Worm (Caenorhabditis elegans): Measurements from ENCODE around the gene M03A1.3.

The M03A1.3 gene

DNA sequence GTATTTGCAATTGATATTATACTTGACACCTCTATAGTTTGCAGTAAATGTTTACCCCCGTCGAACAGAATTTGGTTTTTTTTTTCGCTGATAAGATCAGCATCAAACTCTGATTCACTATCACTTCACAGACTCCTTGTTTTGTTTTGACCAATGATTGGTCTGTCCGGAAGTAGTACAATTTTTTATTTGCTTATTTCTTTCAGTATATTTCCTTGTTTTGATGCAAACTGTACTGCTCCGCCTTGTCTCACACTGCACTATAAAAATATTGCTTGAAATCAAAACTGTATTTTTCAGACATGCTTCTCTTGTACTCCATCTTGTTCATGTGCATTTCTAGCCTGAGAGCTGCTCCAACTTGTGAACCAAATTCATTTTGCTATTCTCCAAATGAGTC is at the start of gene M03A1.3:
Gene M03A1.3, plus strand, starts transcription at position 301 of the 400 bp plus-strand sequence.
- no peak for TF ChIP-seq gmeb-1 (tag; optimal IDR thresholded peaks at IDR 0.05)
- no peak for TF ChIP-seq ceh-16 (tag; optimal IDR thresholded peaks at IDR 0.05)
- TF ChIP-seq nhr-6 (tag; optimal IDR thresholded peaks at IDR 0.05), result no peak
- TF ChIP-seq sma-3 (GFP tag; optimal IDR thresholded peaks at IDR 0.05), result no peak
- no peak for TF ChIP-seq zag-1 (tag; optimal IDR thresholded peaks at IDR 0.05)
- TF ChIP-seq dmd-4 (tag; optimal IDR thresholded peaks at IDR 0.05), result no peak
- TF ChIP-seq R02D3.7 (tag; optimal IDR thresholded peaks at IDR 0.05), result no peak
- no peak for TF ChIP-seq lsy-2 (tag; optimal IDR thresholded peaks at IDR 0.05)
- TF ChIP-seq elt-1 (tag; optimal IDR thresholded peaks at IDR 0.05), result no peak
- no peak for TF ChIP-seq ZK546.5 (tag; optimal IDR thresholded peaks at IDR 0.05)
- no peak for TF ChIP-seq unc-62 (GFP tag; optimal IDR thresholded peaks at IDR 0.05)
- TF ChIP-seq skn-1 (tag; optimal IDR thresholded peaks at IDR 0.05), result no peak
- TF ChIP-seq C34F6.9 (tag; optimal IDR thresholded peaks at IDR 0.05), result no peak

DNA sequence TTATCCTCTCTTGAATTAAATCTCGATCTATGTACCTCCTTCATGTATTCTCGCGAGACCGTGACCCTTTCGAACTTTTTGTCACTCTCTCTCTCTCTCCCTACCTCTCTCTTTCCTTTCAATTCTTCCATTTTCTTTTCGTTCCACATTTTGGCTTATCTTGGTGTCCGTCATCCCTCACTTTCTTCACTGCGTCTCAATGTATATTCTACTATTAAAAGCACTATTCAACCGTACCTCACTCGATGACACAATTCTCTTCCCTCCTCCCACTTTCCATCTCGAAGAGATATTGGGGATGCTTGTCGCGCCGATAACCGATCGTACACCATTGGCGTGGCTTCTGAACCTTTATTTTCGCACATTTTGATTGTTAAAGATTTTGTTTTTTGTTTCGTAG is 46.9 kb upstream of the M03A1.3 start:
- no peak for TF ChIP-seq lin-39 (tag; optimal IDR thresholded peaks at IDR 0.05)
- TF ChIP-seq blmp-1 (tag; optimal IDR thresholded peaks at IDR 0.05; ENCODE audit: insufficient read depth), result peak; percentile 12

DNA sequence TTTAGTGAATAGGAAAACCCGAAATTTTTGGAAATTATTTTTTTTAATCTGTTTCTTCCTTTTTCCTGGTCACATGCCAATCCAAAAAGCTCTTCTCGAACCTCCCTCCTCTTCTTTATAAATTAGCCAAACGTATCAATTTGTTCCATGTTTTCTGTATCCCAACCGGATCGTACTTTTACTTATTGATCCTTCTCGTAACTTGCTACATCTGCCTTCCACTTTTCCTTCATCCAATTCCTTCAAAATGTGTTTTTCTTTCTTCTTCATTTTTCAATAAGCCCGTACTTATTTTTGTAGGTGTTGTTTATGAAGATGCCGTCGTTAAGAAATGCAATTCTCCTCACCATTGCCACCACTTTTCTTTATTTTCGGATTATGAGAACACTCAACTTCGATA is 45.7 kb upstream of the M03A1.3 start, which contains the start of gene cyp-23A1:
Gene cyp-23A1, plus strand, starts transcription at position 301 of the 400 bp plus-strand sequence.
- no peak for TF ChIP-seq unc-62 (GFP tag; optimal IDR thresholded peaks at IDR 0.05)
- TF ChIP-seq nhr-23 (tag; optimal IDR thresholded peaks at IDR 0.05), result no peak
- no peak for TF ChIP-seq egl-27 (tag; optimal IDR thresholded peaks at IDR 0.05)
- no peak for TF ChIP-seq peb-1 (tag; optimal IDR thresholded peaks at IDR 0.05)
- TF ChIP-seq lsy-2 (tag; optimal IDR thresholded peaks at IDR 0.05), result no peak
- no peak for TF ChIP-seq nhr-77 (tag; optimal IDR thresholded peaks at IDR 0.05)
- TF ChIP-seq mab-5 (tag; optimal IDR thresholded peaks at IDR 0.05), result no peak
- no peak for TF ChIP-seq C34F6.9 (tag; optimal IDR thresholded peaks at IDR 0.05)
- no peak for TF ChIP-seq ztf-4 (tag; optimal IDR thresholded peaks at IDR 0.05)
- no peak for TF ChIP-seq mdl-1 (tag; optimal IDR thresholded peaks at IDR 0.05)
- TF ChIP-seq unc-39 (tag; optimal IDR thresholded peaks at IDR 0.05), result no peak
- no peak for TF ChIP-seq ZK546.5 (tag; optimal IDR thresholded peaks at IDR 0.05)
- TF ChIP-seq F13H6.1 (tag; optimal IDR thresholded peaks at IDR 0.05), result no peak
- TF ChIP-seq ztf-1 (GFP tag; conservative IDR thresholded peaks at IDR 0.05), result no peak
- no peak for TF ChIP-seq sma-3 (GFP tag; optimal IDR thresholded peaks at IDR 0.05)

DNA sequence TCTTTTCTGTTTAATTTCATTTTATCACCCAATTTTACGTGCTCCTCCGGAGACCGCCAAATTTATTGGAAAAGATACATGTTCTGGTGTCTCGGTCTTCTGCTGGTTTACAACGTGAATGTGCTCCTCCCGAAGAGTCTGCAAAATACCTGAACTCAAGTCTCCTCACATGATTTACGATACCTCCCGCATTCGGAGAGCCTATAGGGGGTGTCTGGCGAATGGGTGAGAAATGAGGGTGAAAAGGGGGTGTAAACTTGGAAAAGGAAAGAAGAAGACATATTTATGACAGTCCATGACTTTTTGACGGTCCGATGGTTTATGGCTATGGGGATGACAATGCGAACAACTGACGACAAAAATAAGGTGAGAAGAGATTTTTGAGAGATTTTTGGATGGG is 41.3 kb upstream of the M03A1.3 start:
- TF ChIP-seq gmeb-1 (tag; optimal IDR thresholded peaks at IDR 0.05) (no peak), ztf-1 (GFP tag; conservative IDR thresholded peaks at IDR 0.05) (no peak), elt-3 (tag; optimal IDR thresholded peaks at IDR 0.05) (no peak), aly-2 (tag; optimal IDR thresholded peaks at IDR 0.05) (no peak), mbf-1 (tag; optimal IDR thresholded peaks at IDR 0.05) (no peak), ztf-4 (tag; optimal IDR thresholded peaks at IDR 0.05) (no peak), ceh-82 (tag; optimal IDR thresholded peaks at IDR 0.05) (no peak), F13H6.1 (tag; optimal IDR thresholded peaks at IDR 0.05) (no peak), nhr-21 (tag; optimal IDR thresholded peaks at IDR 0.05) (no peak), lin-11 (tag; optimal IDR thresholded peaks at IDR 0.05) (no peak), C34F6.9 (tag; optimal IDR thresholded peaks at IDR 0.05) (no peak), lin-13 (GFP tag; optimal IDR thresholded peaks at IDR 0.05) (no peak), R02D3.7 (tag; optimal IDR thresholded peaks at IDR 0.05) (no peak), egl-27 (tag; optimal IDR thresholded peaks at IDR 0.05) (no peak), Y55F3AM.14 (GFP tag; optimal IDR thresholded peaks at IDR 0.05) (no peak), blmp-1 (tag; optimal IDR thresholded peaks at IDR 0.05; ENCODE audit: insufficient read depth) (no peak), unc-39 (tag; optimal IDR thresholded peaks at IDR 0.05) (no peak), dmd-4 (tag; optimal IDR thresholded peaks at IDR 0.05) (no peak), nhr-11 (tag; optimal IDR thresholded peaks at IDR 0.05) (no peak)

DNA sequence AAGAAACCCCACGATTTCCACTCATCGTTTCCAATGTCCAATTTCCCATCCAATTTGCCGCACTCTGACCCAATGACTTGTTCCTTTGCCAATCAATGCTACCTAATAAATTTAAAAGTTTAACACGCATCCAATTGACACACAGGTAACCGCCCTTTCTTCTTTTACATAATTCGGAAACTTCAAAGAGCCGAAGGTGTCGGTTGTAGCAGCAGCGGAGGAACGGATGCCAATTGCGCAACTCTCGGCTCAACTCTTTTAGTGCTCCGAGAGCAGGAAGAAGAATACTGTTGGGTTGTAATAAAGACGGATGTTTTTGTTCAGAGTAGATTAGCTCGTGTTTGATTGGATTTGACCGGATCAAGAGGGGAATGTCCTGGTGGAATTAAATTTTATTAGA is 40.3 kb upstream of the M03A1.3 start:
- TF ChIP-seq lin-39 (tag; optimal IDR thresholded peaks at IDR 0.05) (no peak), ztf-11 (tag; optimal IDR thresholded peaks at IDR 0.05) (no peak), lsy-2 (tag; optimal IDR thresholded peaks at IDR 0.05) (no peak), sma-3 (GFP tag; optimal IDR thresholded peaks at IDR 0.05) (no peak), elt-1 (tag; optimal IDR thresholded peaks at IDR 0.05) (no peak), nhr-11 (tag; optimal IDR thresholded peaks at IDR 0.05) (no peak), ceh-82 (tag; optimal IDR thresholded peaks at IDR 0.05) (no peak), lin-11 (tag; optimal IDR thresholded peaks at IDR 0.05) (no peak), nhr-6 (tag; optimal IDR thresholded peaks at IDR 0.05) (no peak)
